Worm (Caenorhabditis elegans) whole organism, L4 larva: Measurements from ENCODE around the gene Y10G11A.1.

Source experiments
- ceh-32 ChIP-seq: sonication (generic microtip); optimal IDR thresholded peaks from 2 replicates; lab custom pipeline; 2016; ENCODE audit warnings: mild to moderate bottlenecking, missing genetic modification characterization, missing compliant biosample characterization; ENCODE audit not compliant: poor library complexity
- duxl-1 ChIP-seq: sonication (generic microtip); optimal IDR thresholded peaks from 2 replicates; lab custom pipeline; 2016; ENCODE audit warnings: mild to moderate bottlenecking, missing genetic modification characterization, moderate library complexity, missing compliant biosample characterization; ENCODE audit not compliant: poor library complexity
- egl-27 ChIP-seq: sonication (generic microtip); optimal IDR thresholded peaks from 3 replicates; lab custom pipeline; 2017; ENCODE audit warnings: missing biosample characterization, missing genetic modification reagents, missing genetic modification characterization
- nhr-237 ChIP-seq: sonication (generic microtip); optimal IDR thresholded peaks from 2 replicates; lab custom pipeline; 2017; ENCODE audit warnings: missing biosample characterization, missing genetic modification characterization
- zag-1 ChIP-seq: fragments of 150-350 bp; optimal IDR thresholded peaks from 2 replicates; lab custom pipeline; 2014; ENCODE audit warnings: missing biosample characterization, missing genetic modification characterization
- zip-11 ChIP-seq: fragments of 200-800 bp; sonication (Bioruptor generic); IDR thresholded peaks from 2 replicates; pipeline ENCODE4 v1.3.6; 2022; ENCODE audit warnings: missing genetic modification characterization, missing compliant biosample characterization

- no peak for TF ChIP-seq nhr-237
- no peak for TF ChIP-seq zag-1 (tag; lab: Kevin White, UChicago)
- TF ChIP-seq ceh-32 (tag; lab: Kevin White, UChicago), result no peak
- no peak for TF ChIP-seq zip-11 (GFP tag; lab: Robert Waterston, UW)
- TF ChIP-seq duxl-1 (tag; lab: Kevin White, UChicago), result no peak
- TF ChIP-seq egl-27, result no peak
Measured at ce11 chrIV:16391470-16391869, 33.0 kb upstream of the Y10G11A.1 start.
